Fruit fly (Drosophila melanogaster) whole organism, embryonic: ENCODE measurements around the gene Kaz1-ORFB.

ENCODE experiments used
- Atf3 ChIP-seq: fragments of 200-800 bp; sonication (Bioruptor generic); optimal IDR thresholded peaks from 3 replicates; lab custom pipeline; 2016; ENCODE audit warnings: missing biosample characterization, missing genetic modification characterization
- Awh ChIP-seq: fragments of 200-800 bp; sonication (Bioruptor generic); IDR thresholded peaks from 2 replicates; pipeline ENCODE4, ENCODE4 v1.3.6; 2022; ENCODE audit warnings: missing biosample characterization, missing genetic modification characterization
- BEAF-32 ChIP-seq: fragments of 200-800 bp; sonication (Bioruptor generic); optimal IDR thresholded peaks from 3 replicates; lab custom pipeline; 2017; ENCODE audit warnings: missing biosample characterization, missing genetic modification characterization, mild to moderate bottlenecking, moderate library complexity, missing genetic modification reagents
- Bteb2 ChIP-seq: fragments of 200-800 bp; sonication (Bioruptor generic); optimal IDR thresholded peaks from 2 replicates; lab custom pipeline; 2016; ENCODE audit warnings: missing biosample characterization, missing genetic modification characterization
- CG14050 ChIP-seq: fragments of 200-800 bp; sonication (Bioruptor generic); IDR thresholded peaks from 3 replicates; pipeline ENCODE4 v1.3.6; 2022; ENCODE audit warnings: missing biosample characterization, missing genetic modification characterization
- CG17612 ChIP-seq: fragments of 200-800 bp; sonication (Bioruptor generic); IDR thresholded peaks from 2 replicates; pipeline ENCODE4 v1.3.6; 2022; ENCODE audit warnings: missing biosample characterization, missing genetic modification characterization
- CG18262 ChIP-seq: fragments of 200-800 bp; optimal IDR thresholded peaks from 3 replicates; lab custom pipeline; 2019; ENCODE audit warnings: missing biosample characterization, mild to moderate bottlenecking, missing genetic modification characterization, moderate library complexity
- CG2116 ChIP-seq: fragments of 200-800 bp; sonication (Bioruptor generic); optimal IDR thresholded peaks from 3 replicates; lab custom pipeline; 2018; ENCODE audit warnings: missing biosample characterization, mild to moderate bottlenecking, missing genetic modification characterization
- CG31441 ChIP-seq: fragments of 200-800 bp; sonication (Bioruptor generic); IDR thresholded peaks from 2 replicates; pipeline ENCODE4 v1.3.6; 2022; ENCODE audit warnings: missing biosample characterization, missing genetic modification characterization
- CG34224 ChIP-seq: fragments of 200-800 bp; sonication (Bioruptor generic); IDR thresholded peaks from 3 replicates; pipeline ENCODE4 v1.3.6; 2022; ENCODE audit warnings: missing biosample characterization, missing genetic modification characterization; ENCODE audit not compliant: partially characterized antibody
- CG7271 ChIP-seq: fragments of 200-800 bp; sonication (Bioruptor generic); optimal IDR thresholded peaks from 2 replicates; lab custom pipeline; 2018; ENCODE audit warnings: missing biosample characterization, mild to moderate bottlenecking, missing genetic modification characterization, moderate library complexity
- CG7372 ChIP-seq: fragments of 200-800 bp; sonication (Bioruptor generic); IDR thresholded peaks from 2 replicates; pipeline ENCODE4 v1.3.6; 2022; ENCODE audit warnings: missing biosample characterization, missing genetic modification characterization
- CG7928 ChIP-seq: fragments of 200-800 bp; sonication (Bioruptor generic); optimal IDR thresholded peaks from 2 replicates; lab custom pipeline; 2017; ENCODE audit warnings: missing biosample characterization, mild to moderate bottlenecking, missing genetic modification characterization
- CG8359 ChIP-seq: fragments of 200-800 bp; sonication (Bioruptor generic); optimal IDR thresholded peaks from 2 replicates; lab custom pipeline; 2017; ENCODE audit warnings: missing biosample characterization, mild to moderate bottlenecking, missing genetic modification characterization, borderline replicate concordance
- CG9727 ChIP-seq: fragments of 200-800 bp; sonication (Bioruptor generic); optimal IDR thresholded peaks from 3 replicates; lab custom pipeline; 2017; ENCODE audit warnings: missing biosample characterization, mild to moderate bottlenecking, missing genetic modification characterization
- CrebB ChIP-seq: fragments of 200-800 bp; sonication (Bioruptor generic); optimal IDR thresholded peaks from 3 replicates; lab custom pipeline; 2018; ENCODE audit warnings: missing biosample characterization, mild to moderate bottlenecking, missing genetic modification characterization
- Dbx ChIP-seq: fragments of 200-800 bp; sonication (Bioruptor generic); IDR thresholded peaks from 3 replicates; pipeline ENCODE4 v1.3.6; 2022; ENCODE audit warnings: missing biosample characterization, missing genetic modification characterization
- Dref ChIP-seq: fragments of 200-800 bp; sonication (Bioruptor generic); IDR thresholded peaks from 2 replicates; pipeline ENCODE4 v1.3.6; 2022; ENCODE audit warnings: missing biosample characterization, missing genetic modification characterization
- E2f1 ChIP-seq: fragments of 200-800 bp; sonication (Bioruptor generic); IDR thresholded peaks from 2 replicates; pipeline ENCODE4 v1.3.6; 2022; ENCODE audit warnings: missing biosample characterization, missing genetic modification characterization
- Ets97D ChIP-seq: fragments of 200-800 bp; sonication (Bioruptor generic); optimal IDR thresholded peaks from 3 replicates; lab custom pipeline; 2016; ENCODE audit warnings: missing biosample characterization, missing genetic modification characterization
- H15 ChIP-seq: fragments of 200-800 bp; sonication (Bioruptor generic); IDR thresholded peaks from 3 replicates; pipeline ENCODE4 v1.3.6; 2022; ENCODE audit warnings: missing biosample characterization, missing genetic modification characterization
- HLH3B ChIP-seq: fragments of 200-800 bp; sonication (Bioruptor generic); IDR thresholded peaks from 2 replicates; pipeline ENCODE4 v1.3.6; 2022; ENCODE audit warnings: missing biosample characterization, missing genetic modification characterization
- HLH4C ChIP-seq: fragments of 200-800 bp; sonication (Bioruptor generic); IDR thresholded peaks from 3 replicates; pipeline ENCODE4 v1.3.6; 2022; ENCODE audit warnings: missing biosample characterization, missing genetic modification characterization; ENCODE audit not compliant: partially characterized antibody
- Jarid2 ChIP-seq: fragments of 200-800 bp; sonication (Bioruptor generic); optimal IDR thresholded peaks from 3 replicates; lab custom pipeline; 2017; ENCODE audit warnings: mild to moderate bottlenecking, missing biosample characterization, missing genetic modification reagents, missing genetic modification characterization
- Med ChIP-seq: fragments of 200-800 bp; sonication (Bioruptor generic); peaks from one replicate; lab custom pipeline; 2016; ENCODE audit warnings: missing biosample characterization, missing genetic modification characterization, mild to moderate bottlenecking, inconsistent platforms, moderate library complexity
- Sox102F ChIP-seq: fragments of 200-800 bp; sonication (Bioruptor generic); optimal IDR thresholded peaks from 2 replicates; lab custom pipeline; 2018; ENCODE audit warnings: missing biosample characterization, mild to moderate bottlenecking, missing genetic modification characterization, moderate library complexity
- TFAM ChIP-seq: fragments of 200-800 bp; sonication (Bioruptor generic); optimal IDR thresholded peaks from 2 replicates; lab custom pipeline; 2017; ENCODE audit warnings: missing biosample characterization, missing genetic modification characterization, inconsistent platforms
- Vsx1 ChIP-seq: fragments of 200-800 bp; sonication (Bioruptor generic); optimal IDR thresholded peaks from 2 replicates; lab custom pipeline; 2017; ENCODE audit warnings: missing biosample characterization, mild to moderate bottlenecking, missing genetic modification characterization, missing genetic modification reagents
- ab ChIP-seq: fragments of 200-800 bp; sonication (Bioruptor generic); optimal IDR thresholded peaks from 2 replicates; lab custom pipeline; 2016; ENCODE audit warnings: missing biosample characterization, missing genetic modification characterization
- bab2 ChIP-seq: fragments of 200-800 bp; sonication (Bioruptor generic); optimal IDR thresholded peaks from 2 replicates; lab custom pipeline; 2016; ENCODE audit warnings: missing biosample characterization, missing genetic modification characterization
- cad ChIP-seq: fragments of >200 bp; optimal IDR thresholded peaks from 2 replicates; lab custom pipeline; 2017; ENCODE audit warnings: missing biosample characterization, missing genetic modification characterization
- exex ChIP-seq: fragments of 200-800 bp; sonication (Bioruptor generic); optimal IDR thresholded peaks from 4 replicates; lab custom pipeline; 2018; ENCODE audit warnings: missing biosample characterization, mild to moderate bottlenecking, missing genetic modification characterization, moderate library complexity
- fd64A ChIP-seq: fragments of 200-800 bp; sonication (Bioruptor generic); optimal IDR thresholded peaks from 3 replicates; lab custom pipeline; 2018; ENCODE audit warnings: missing biosample characterization, mild to moderate bottlenecking, missing genetic modification characterization
- fd96Cb ChIP-seq: fragments of 200-800 bp; sonication (Bioruptor generic); optimal IDR thresholded peaks from 2 replicates; lab custom pipeline; 2018; ENCODE audit warnings: missing biosample characterization, mild to moderate bottlenecking, missing genetic modification characterization, moderate library complexity
- gsb-n ChIP-seq: fragments of 200-800 bp; sonication (Bioruptor generic); optimal IDR thresholded peaks from 3 replicates; lab custom pipeline; 2018; ENCODE audit warnings: missing biosample characterization, mild to moderate bottlenecking, missing genetic modification characterization
- her ChIP-seq: fragments of 200-800 bp; sonication (Bioruptor generic); optimal IDR thresholded peaks from 2 replicates; lab custom pipeline; 2016; ENCODE audit warnings: missing biosample characterization, missing genetic modification characterization
- kni ChIP-seq: fragments of 200-800 bp; sonication (Bioruptor generic); optimal IDR thresholded peaks from 3 replicates; lab custom pipeline; 2017; ENCODE audit warnings: mild to moderate bottlenecking, missing biosample characterization, missing genetic modification reagents, missing genetic modification characterization
- lbe ChIP-seq: fragments of 200-800 bp; sonication (Bioruptor generic); optimal IDR thresholded peaks from 2 replicates; lab custom pipeline; 2016; ENCODE audit warnings: missing biosample characterization, mild to moderate bottlenecking, missing genetic modification characterization
- psq ChIP-seq: fragments of 200-800 bp; sonication (Bioruptor generic); optimal IDR thresholded peaks from 2 replicates; lab custom pipeline; 2017; ENCODE audit warnings: missing biosample characterization, missing genetic modification characterization
- pzg ChIP-seq: fragments of 200-800 bp; sonication (Bioruptor generic); optimal IDR thresholded peaks from 3 replicates; lab custom pipeline; 2018; ENCODE audit warnings: missing biosample characterization, mild to moderate bottlenecking, missing genetic modification characterization, moderate library complexity
- ro ChIP-seq: fragments of 200-800 bp; sonication (Bioruptor generic); IDR thresholded peaks from 2 replicates; pipeline ENCODE4 v1.3.6; 2022; ENCODE audit warnings: missing biosample characterization, missing genetic modification characterization
- slbo ChIP-seq: fragments of 200-800 bp; sonication (Bioruptor generic); IDR thresholded peaks from 2 replicates; pipeline ENCODE4 v1.3.6; 2022; ENCODE audit warnings: missing biosample characterization, missing genetic modification characterization
- stc ChIP-seq: fragments of 200-800 bp; sonication (Bioruptor generic); IDR thresholded peaks from 2 replicates; pipeline ENCODE4 v1.3.6; 2022; ENCODE audit warnings: missing biosample characterization, missing genetic modification characterization
- sug ChIP-seq: fragments of 200-800 bp; optimal IDR thresholded peaks from 2 replicates; lab custom pipeline; 2019; ENCODE audit warnings: missing biosample characterization, mild to moderate bottlenecking, missing genetic modification characterization, moderate library complexity
- tap ChIP-seq: fragments of 200-800 bp; optimal IDR thresholded peaks from 3 replicates; lab custom pipeline; 2019; ENCODE audit warnings: missing biosample characterization, mild to moderate bottlenecking, missing genetic modification characterization, moderate library complexity
- twi ChIP-seq: fragments of 200-800 bp; optimal IDR thresholded peaks from 2 replicates; lab custom pipeline; 2019; ENCODE audit warnings: missing biosample characterization, mild to moderate bottlenecking, missing genetic modification characterization, moderate library complexity
- wek ChIP-seq: fragments of 200-800 bp; sonication (Bioruptor generic); optimal IDR thresholded peaks from 3 replicates; lab custom pipeline; 2018; ENCODE audit warnings: missing biosample characterization, mild to moderate bottlenecking, missing genetic modification characterization, moderate library complexity

Gene Kaz1-ORFB

dm6 chr3L:199050-199745 is 17.2 kb upstream of the Kaz1-ORFB start (continued):
- TF ChIP-seq fd64A (GFP tag; lab: Kevin White, UChicago) (no peak), gsb-n (no peak), Vsx1 (no peak), slbo (GFP tag; lab: Robert Waterston, UW) (peak; percentile 62), TFAM (GFP tag; lab: Kevin White, UChicago) (no peak), Jarid2 (GFP tag; lab: Kevin White, UChicago) (no peak), sug (no peak), CrebB (no peak), her (GFP tag; lab: Kevin White, UChicago) (no peak), ab (GFP tag; lab: Kevin White, UChicago) (no peak), wek (GFP tag; lab: Kevin White, UChicago) (no peak), Bteb2 (GFP tag; lab: Kevin White, UChicago) (no peak), CG17612 (GFP tag; lab: Robert Waterston, UW) (no peak), CG7928 (GFP tag; lab: Kevin White, UChicago) (no peak), pzg (GFP tag; lab: Kevin White, UChicago) (peak; percentile 56), CG34224 (GFP tag; lab: Robert Waterston, UW) (peak; percentile 33; the same call in 2 of the 3 replicates)

- no peak for TF ChIP-seq tap (tag; lab: Kevin White, UChicago)
- TF ChIP-seq ro (GFP tag; lab: Robert Waterston, UW): no peak
- peak; percentile 91 for TF ChIP-seq HLH4C (GFP tag; lab: Robert Waterston, UW)
- peak; percentile 83 for TF ChIP-seq Dref (GFP tag; lab: Robert Waterston, UW)
- TF ChIP-seq H15 (GFP tag; lab: Robert Waterston, UW): 0 out of 3 replicates have a peak, but pooled peaks have one; percentile 41
- no peak for TF ChIP-seq kni (GFP tag; lab: Kevin White, UChicago)
- TF ChIP-seq fd96Cb: peak; percentile 79
- peak; percentile 83 for TF ChIP-seq CG9727
- no peak for TF ChIP-seq CG8359 (GFP tag; lab: Kevin White, UChicago)
- peak; percentile 51 for TF ChIP-seq bab2 (GFP tag; lab: Kevin White, UChicago)
- peak; percentile 79 for TF ChIP-seq Sox102F (GFP tag; lab: Kevin White, UChicago)
- peak; percentile 72 for TF ChIP-seq E2f1 (GFP tag; lab: Robert Waterston, UW)
- TF ChIP-seq lbe (GFP tag; lab: Kevin White, UChicago): peak; percentile 59
- peak; percentile 89 for TF ChIP-seq BEAF-32
- TF ChIP-seq Atf3 (GFP tag; lab: Kevin White, UChicago): peak; percentile 33
- no peak for TF ChIP-seq psq (GFP tag; lab: Kevin White, UChicago)
- no peak for TF ChIP-seq cad
- peak; percentile 82 for TF ChIP-seq CG31441
- TF ChIP-seq twi (tag; lab: Kevin White, UChicago): peak; percentile 62
- peak; percentile 81 for TF ChIP-seq Dbx
- TF ChIP-seq Med (GFP tag; lab: Kevin White, UChicago): peak; percentile 77
- peak; percentile 43; the same call in 1 of the 2 replicates for TF ChIP-seq CG7372 (GFP tag; lab: Robert Waterston, UW)
- no peak for TF ChIP-seq CG7271 (tag; lab: Kevin White, UChicago)
- TF ChIP-seq CG18262 (tag; lab: Kevin White, UChicago): peak; percentile 84
- TF ChIP-seq Awh: peak; percentile 75
- no peak for TF ChIP-seq exex (tag; lab: Kevin White, UChicago)
- peak; percentile 63; the same call in 1 of the 2 replicates for TF ChIP-seq stc (GFP tag; lab: Robert Waterston, UW)
- peak; percentile 40; the same call in 1 of the 3 replicates for TF ChIP-seq CG14050
- TF ChIP-seq CG2116 (GFP tag; lab: Kevin White, UChicago): peak; percentile 99
- peak; percentile 71 for TF ChIP-seq Ets97D (GFP tag; lab: Kevin White, UChicago)
- TF ChIP-seq HLH3B (GFP tag; lab: Robert Waterston, UW): peak; percentile 74
These were observed 16.4 kb upstream of the Kaz1-ORFB start, which contains the start of the genes rno and mri for dm6 chr3L:199754-200596. Gene rno, minus strand, starts transcription at chr3L:199762. Gene mri, plus strand, starts transcription at chr3L:200174.
